Fruit fly (Drosophila melanogaster) whole organism, embryonic: ENCODE results near the gene CG18577.

Experiments used
- Asciz ChIP-seq: fragments of 200-800 bp; sonication (Bioruptor generic); optimal IDR thresholded peaks from 2 replicates; lab custom pipeline; 2017; ENCODE audit warnings: missing biosample characterization, mild to moderate bottlenecking, missing genetic modification characterization, missing genetic modification reagents
- BEAF-32 ChIP-seq: fragments of 200-800 bp; sonication (Bioruptor generic); optimal IDR thresholded peaks from 3 replicates; lab custom pipeline; 2017; ENCODE audit warnings: missing biosample characterization, missing genetic modification characterization, mild to moderate bottlenecking, moderate library complexity, missing genetic modification reagents
- CG10209 ChIP-seq: fragments of 200-800 bp; sonication (Bioruptor generic); optimal IDR thresholded peaks from 3 replicates; lab custom pipeline; 2017; ENCODE audit warnings: missing biosample characterization, mild to moderate bottlenecking, missing genetic modification characterization, missing genetic modification reagents
- CG10565 ChIP-seq: fragments of 200-800 bp; sonication (Bioruptor generic); optimal IDR thresholded peaks from 3 replicates; lab custom pipeline; 2016; ENCODE audit warnings: missing biosample characterization, mild to moderate bottlenecking, missing genetic modification characterization
- CG10979 ChIP-seq: fragments of 200-800 bp; sonication (Bioruptor generic); optimal IDR thresholded peaks from 2 replicates; lab custom pipeline; 2018; ENCODE audit warnings: missing biosample characterization, mild to moderate bottlenecking, missing genetic modification characterization, moderate library complexity
- CG11696 ChIP-seq: fragments of 200-800 bp; sonication (Bioruptor generic); IDR thresholded peaks from 2 replicates; pipeline ENCODE4 v1.3.6; 2022; ENCODE audit warnings: missing biosample characterization, missing genetic modification characterization
- CG12155 ChIP-seq: fragments of 200-800 bp; sonication (Bioruptor generic); optimal IDR thresholded peaks from 3 replicates; lab custom pipeline; 2016; ENCODE audit warnings: missing biosample characterization, missing genetic modification characterization
- CG13296 ChIP-seq: fragments of 200-800 bp; sonication (Bioruptor generic); optimal IDR thresholded peaks from 3 replicates; lab custom pipeline; 2018; ENCODE audit warnings: missing biosample characterization, mild to moderate bottlenecking, missing genetic modification characterization
- CG14050 ChIP-seq: fragments of 200-800 bp; sonication (Bioruptor generic); IDR thresholded peaks from 3 replicates; pipeline ENCODE4 v1.3.6; 2022; ENCODE audit warnings: missing biosample characterization, missing genetic modification characterization
- CG15073 ChIP-seq: fragments of 200-800 bp; sonication (Bioruptor generic); optimal IDR thresholded peaks from 2 replicates; lab custom pipeline; 2016; ENCODE audit warnings: missing biosample characterization, missing genetic modification characterization
- CG2712 ChIP-seq: fragments of 200-800 bp; optimal IDR thresholded peaks from 3 replicates; lab custom pipeline; 2019; ENCODE audit warnings: missing biosample characterization, mild to moderate bottlenecking, missing genetic modification characterization, moderate library complexity
- CG30020 ChIP-seq: fragments of 200-800 bp; optimal IDR thresholded peaks from 2 replicates; lab custom pipeline; 2019; ENCODE audit warnings: missing biosample characterization, mild to moderate bottlenecking, missing genetic modification characterization, moderate library complexity
- CG31224 ChIP-seq: fragments of 200-800 bp; sonication (Bioruptor generic); IDR thresholded peaks from 2 replicates; pipeline ENCODE4 v1.3.6; 2022; ENCODE audit warnings: missing biosample characterization, missing genetic modification characterization
- CG31365 ChIP-seq: fragments of 200-800 bp; sonication (Bioruptor generic); optimal IDR thresholded peaks from 2 replicates; lab custom pipeline; 2018; ENCODE audit warnings: missing biosample characterization, mild to moderate bottlenecking, missing genetic modification characterization
- CG3281 ChIP-seq: fragments of 200-800 bp; sonication (Bioruptor generic); optimal IDR thresholded peaks from 3 replicates; lab custom pipeline; 2017; ENCODE audit warnings: missing biosample characterization, mild to moderate bottlenecking, missing genetic modification characterization
- CG3726 ChIP-seq: fragments of 200-800 bp; sonication (Bioruptor generic); IDR thresholded peaks from 3 replicates; pipeline ENCODE4, ENCODE4 v1.3.6; 2022; ENCODE audit warnings: missing biosample characterization, missing genetic modification characterization
- CG7928 ChIP-seq: fragments of 200-800 bp; sonication (Bioruptor generic); optimal IDR thresholded peaks from 2 replicates; lab custom pipeline; 2017; ENCODE audit warnings: missing biosample characterization, mild to moderate bottlenecking, missing genetic modification characterization
- CkIIα-i1 ChIP-seq: fragments of 200-800 bp; sonication (Bioruptor generic); IDR thresholded peaks from 2 replicates; pipeline ENCODE4 v1.3.6; 2022; ENCODE audit warnings: missing biosample characterization, missing genetic modification characterization
- E2f2 ChIP-seq: fragments of 200-800 bp; sonication (Bioruptor generic); IDR thresholded peaks from 2 replicates; pipeline ENCODE4 v1.3.6; 2022; ENCODE audit warnings: missing biosample characterization, missing genetic modification characterization
- Eip74EF ChIP-seq, 2 experiments: fragments of 200-800 bp in 1 of 2; fragments of >200 bp in 1 of 2; sonication (Bioruptor generic) in 1 of 2; optimal IDR thresholded peaks; 2 replicates each; lab custom pipeline; 2017 to 2019; ENCODE audit warnings: missing biosample characterization in 2 of 2, missing genetic modification characterization in 2 of 2, mild to moderate bottlenecking in 1 of 2, moderate library complexity in 1 of 2
- Fer3 ChIP-seq: fragments of 200-800 bp; sonication (Bioruptor generic); optimal IDR thresholded peaks from 2 replicates; lab custom pipeline; 2018; ENCODE audit warnings: missing biosample characterization, mild to moderate bottlenecking, missing genetic modification characterization, moderate library complexity
- GATAe ChIP-seq: fragments of 200-800 bp; sonication (Bioruptor generic); conservative IDR thresholded peaks from 2 replicates; pipeline ENCODE4 v1.3.6; 2022; ENCODE audit warnings: missing biosample characterization, missing genetic modification characterization
- Med ChIP-seq: fragments of 200-800 bp; sonication (Bioruptor generic); peaks from one replicate; lab custom pipeline; 2016; ENCODE audit warnings: missing biosample characterization, missing genetic modification characterization, mild to moderate bottlenecking, inconsistent platforms, moderate library complexity
- Mes4 ChIP-seq: fragments of 200-800 bp; sonication (Bioruptor generic); optimal IDR thresholded peaks from 2 replicates; lab custom pipeline; 2016; ENCODE audit warnings: missing biosample characterization, missing genetic modification characterization
- NC2α ChIP-seq: fragments of 200-800 bp; sonication (Bioruptor generic); optimal IDR thresholded peaks from 2 replicates; lab custom pipeline; 2016; ENCODE audit warnings: missing biosample characterization, missing genetic modification characterization
- Opbp ChIP-seq: fragments of 200-800 bp; sonication (Bioruptor generic); IDR thresholded peaks from 3 replicates; pipeline ENCODE4 v1.3.6; 2022; ENCODE audit warnings: missing biosample characterization, missing genetic modification characterization; ENCODE audit not compliant: partially characterized antibody
- Side ChIP-seq: fragments of 200-800 bp; sonication (Bioruptor generic); optimal IDR thresholded peaks from 2 replicates; lab custom pipeline; 2016; ENCODE audit warnings: missing biosample characterization, missing genetic modification characterization
- Sry-δ ChIP-seq: fragments of 200-800 bp; sonication (Bioruptor generic); optimal IDR thresholded peaks from 2 replicates; lab custom pipeline; 2016; ENCODE audit warnings: missing biosample characterization, missing genetic modification characterization
- Ssrp ChIP-seq: fragments of 200-800 bp; sonication (Bioruptor generic); optimal IDR thresholded peaks from 2 replicates; lab custom pipeline; 2018; ENCODE audit warnings: missing biosample characterization, mild to moderate bottlenecking, missing genetic modification characterization, moderate library complexity
- Stat92E ChIP-seq, 3 experiments: fragments of >200 bp in 2 of 3; fragments of 200-800 bp in 1 of 3; sonication (Bioruptor generic) in 1 of 3; optimal IDR thresholded peaks; 2 replicates each; lab custom pipeline; 2017 to 2019; ENCODE audit warnings: missing biosample characterization in 3 of 3, missing genetic modification characterization in 3 of 3, mild to moderate bottlenecking in 1 of 3, moderate library complexity in 1 of 3
- YL-1 ChIP-seq: fragments of 200-800 bp; sonication (Bioruptor generic); optimal IDR thresholded peaks from 3 replicates; lab custom pipeline; 2017; ENCODE audit warnings: missing biosample characterization, mild to moderate bottlenecking, missing genetic modification characterization
- ab ChIP-seq: fragments of 200-800 bp; sonication (Bioruptor generic); optimal IDR thresholded peaks from 2 replicates; lab custom pipeline; 2016; ENCODE audit warnings: missing biosample characterization, missing genetic modification characterization
- bigmax ChIP-seq: fragments of 200-800 bp; sonication (Bioruptor generic); optimal IDR thresholded peaks from 2 replicates; lab custom pipeline; 2018; ENCODE audit warnings: missing biosample characterization, mild to moderate bottlenecking, missing genetic modification characterization
- caup ChIP-seq: fragments of 200-800 bp; sonication (Bioruptor generic); optimal IDR thresholded peaks from 3 replicates; lab custom pipeline; 2017; ENCODE audit warnings: missing biosample characterization, mild to moderate bottlenecking, missing genetic modification characterization, moderate library complexity; ENCODE audit not compliant: severe bottlenecking
- crp ChIP-seq, 2 experiments: fragments of 200-800 bp; sonication (Bioruptor generic); optimal IDR thresholded peaks; 2 replicates in 1 of 2; 3 replicates in 1 of 2; lab custom pipeline; 2017; ENCODE audit warnings: missing biosample characterization in 2 of 2, missing genetic modification characterization in 2 of 2, mild to moderate bottlenecking in 1 of 2, moderate library complexity in 1 of 2
- fd64A ChIP-seq: fragments of 200-800 bp; sonication (Bioruptor generic); optimal IDR thresholded peaks from 3 replicates; lab custom pipeline; 2018; ENCODE audit warnings: missing biosample characterization, mild to moderate bottlenecking, missing genetic modification characterization
- gcm2 ChIP-seq: fragments of 200-800 bp; sonication (Bioruptor generic); optimal IDR thresholded peaks from 2 replicates; lab custom pipeline; 2016; ENCODE audit warnings: missing biosample characterization, missing genetic modification characterization
- gem ChIP-seq: fragments of 200-800 bp; sonication (Bioruptor generic); optimal IDR thresholded peaks from 2 replicates; lab custom pipeline; 2019; ENCODE audit warnings: missing biosample characterization, mild to moderate bottlenecking, missing genetic modification characterization, moderate library complexity
- h ChIP-seq: fragments of >200 bp; optimal IDR thresholded peaks from 2 replicates; lab custom pipeline; 2017
- hb ChIP-seq: fragments of 200-800 bp; sonication (Bioruptor generic); IDR thresholded peaks from 3 replicates; pipeline ENCODE4 v1.3.6; 2022; ENCODE audit warnings: missing biosample characterization, missing genetic modification characterization; ENCODE audit not compliant: partially characterized antibody
- odd ChIP-seq: fragments of 200-800 bp; sonication (Bioruptor generic); optimal IDR thresholded peaks from 2 replicates; lab custom pipeline; 2017; ENCODE audit warnings: missing biosample characterization, mild to moderate bottlenecking, missing genetic modification characterization
- otp ChIP-seq: fragments of 200-800 bp; sonication (Bioruptor generic); IDR thresholded peaks from 3 replicates; pipeline ENCODE4, ENCODE4 v1.3.6; 2022; ENCODE audit warnings: missing biosample characterization, missing genetic modification characterization
- pho ChIP-seq: fragments of 200-800 bp; sonication (Bioruptor generic); optimal IDR thresholded peaks from 2 replicates; lab custom pipeline; 2016; ENCODE audit warnings: missing biosample characterization, missing genetic modification characterization
- sima ChIP-seq: fragments of 200-800 bp; sonication (Bioruptor generic); optimal IDR thresholded peaks from 2 replicates; lab custom pipeline; 2016; ENCODE audit warnings: missing biosample characterization, missing genetic modification characterization
- unc-4 ChIP-seq: fragments of 200-800 bp; sonication (Bioruptor generic); IDR thresholded peaks from 2 replicates; pipeline ENCODE4 v1.3.6; 2022; ENCODE audit warnings: missing biosample characterization, missing genetic modification characterization; ENCODE audit not compliant: partially characterized antibody
- usp ChIP-seq: fragments of >200 bp; optimal IDR thresholded peaks from 2 replicates; lab custom pipeline; 2017; ENCODE audit warnings: missing biosample characterization, missing genetic modification characterization
- vnd ChIP-seq: fragments of 200-800 bp; sonication (Bioruptor generic); IDR thresholded peaks from 3 replicates; pipeline ENCODE4 v1.3.6; 2022; ENCODE audit warnings: missing biosample characterization, missing genetic modification characterization; ENCODE audit not compliant: partially characterized antibody

Gene CG18577

dm6 chr3R:11221437-11222230 is 25.7 kb downstream of the CG18577 start, which contains the start of the genes CG6693 and RpL3 (continued):
- peak; percentile 85 for TF ChIP-seq CG3281 (GFP tag; lab: Kevin White, UChicago)
- peak; percentile 91 for TF ChIP-seq CG13296
- TF ChIP-seq gcm2, result peak; percentile 66
- peak; percentile 99 for TF ChIP-seq bigmax (GFP tag; lab: Kevin White, UChicago)
- TF ChIP-seq fd64A (GFP tag; lab: Kevin White, UChicago), result peak; percentile 89
- peak; percentile 98 for TF ChIP-seq YL-1 (GFP tag; lab: Kevin White, UChicago)
- peak; percentile 88 for TF ChIP-seq NC2α (GFP tag; lab: Kevin White, UChicago)
- peak; percentile 47 for TF ChIP-seq pho (GFP tag; lab: Kevin White, UChicago)
- peak in 1 of 2 experiments; percentile 83 for TF ChIP-seq Eip74EF (GFP tag; optimal IDR thresholded peaks at IDR 0.05; lab: Kevin White, UChicago)
- peak; percentile 40; the same call in 2 of the 3 replicates for TF ChIP-seq CG14050 (GFP tag; lab: Robert Waterston, UW)
- TF ChIP-seq hb (GFP tag; lab: Robert Waterston, UW), result no peak
- TF ChIP-seq Opbp (GFP tag; lab: Robert Waterston, UW), result 0 out of 3 replicates have a peak, but pooled peaks have one; percentile 33
- TF ChIP-seq CG10209, result peak; percentile 69
- TF ChIP-seq CG2712 (tag; lab: Kevin White, UChicago), result peak; percentile 70
- TF ChIP-seq crp (GFP tag; optimal IDR thresholded peaks at IDR 0.05; lab: Kevin White, UChicago), result peak in 1 of 2 experiments; percentile 34
- TF ChIP-seq vnd, result no peak
- TF ChIP-seq usp (GFP tag; lab: Kevin White, UChicago), result no peak
- peak; percentile 72 for TF ChIP-seq CG11696
- peak; percentile 82 for TF ChIP-seq E2f2 (GFP tag; lab: Robert Waterston, UW)
- TF ChIP-seq CG12155 (GFP tag; lab: Kevin White, UChicago), result peak; percentile 19
- peak; percentile 85 for TF ChIP-seq CG31365 (tag; lab: Kevin White, UChicago)
- TF ChIP-seq Med (GFP tag; lab: Kevin White, UChicago), result peak; percentile 98
- peak; percentile 61 for TF ChIP-seq BEAF-32 (GFP tag; lab: Kevin White, UChicago)
- no peak for TF ChIP-seq CG15073 (GFP tag; lab: Kevin White, UChicago)
- TF ChIP-seq Fer3 (tag; lab: Kevin White, UChicago), result peak; percentile 88
- TF ChIP-seq caup (GFP tag; lab: Kevin White, UChicago), result peak; percentile 92
- TF ChIP-seq CG7928 (GFP tag; lab: Kevin White, UChicago), result peak; percentile 97
- peak; percentile 71 for TF ChIP-seq Sry-δ (GFP tag; lab: Kevin White, UChicago)
- no peak for TF ChIP-seq h (lab: Kevin White, UChicago)
- 0 out of 2 replicates have a peak, but pooled peaks have one; percentile 34 for TF ChIP-seq unc-4 (GFP tag; lab: Robert Waterston, UW)
- no peak for TF ChIP-seq GATAe (GFP tag; lab: Robert Waterston, UW)
- TF ChIP-seq ab (GFP tag; lab: Kevin White, UChicago), result peak; percentile 38
- peak; percentile 80; the same call in 2 of the 3 replicates for TF ChIP-seq otp (GFP tag; lab: Robert Waterston, UW)
- TF ChIP-seq Ssrp (tag; lab: Kevin White, UChicago), result peak; percentile 26
- TF ChIP-seq CG10979, result peak; percentile 64
- peak in 1 of 3 experiments; percentile 91 for TF ChIP-seq Stat92E (GFP tag; optimal IDR thresholded peaks at IDR 0.05; lab: Kevin White, UChicago)
- TF ChIP-seq sima (GFP tag; lab: Kevin White, UChicago), result no peak
- peak; percentile 81 for TF ChIP-seq Mes4 (GFP tag; lab: Kevin White, UChicago)
- peak; percentile 39; the same call in 1 of the 2 replicates for TF ChIP-seq CkIIα-i1 (GFP tag; lab: Robert Waterston, UW)
- no peak for TF ChIP-seq CG10565 (GFP tag; lab: Kevin White, UChicago)
- peak; percentile 53 for TF ChIP-seq gem
- peak; percentile 27 for TF ChIP-seq CG30020 (tag; lab: Kevin White, UChicago)
- TF ChIP-seq Asciz (GFP tag; lab: Kevin White, UChicago), result peak; percentile 86
- TF ChIP-seq CG31224 (GFP tag; lab: Robert Waterston, UW), result peak; percentile 55
- peak; percentile 63 for TF ChIP-seq Side (GFP tag; lab: Kevin White, UChicago)
- no peak for TF ChIP-seq CG3726 (GFP tag; lab: Robert Waterston, UW)
- TF ChIP-seq odd, result peak; percentile 89
